Worm (Caenorhabditis elegans) whole organism, L3 larva: Measurements from ENCODE around the gene F35F10.5.

Experiments used
- aly-2 ChIP-seq: fragments of 150-350 bp; optimal IDR thresholded peaks from 2 replicates; lab custom pipeline; 2014; ENCODE audit warnings: missing biosample characterization, missing genetic modification characterization
- ceh-28 ChIP-seq: fragments of 150-350 bp; optimal IDR thresholded peaks from 2 replicates; lab custom pipeline; 2014; ENCODE audit warnings: missing biosample characterization, missing genetic modification reagents, missing genetic modification characterization
- egl-27 ChIP-seq: sonication (generic microtip); optimal IDR thresholded peaks from 4 replicates; lab custom pipeline; 2017; ENCODE audit warnings: missing biosample characterization, missing genetic modification reagents, missing genetic modification characterization
- elt-3 ChIP-seq, 3 experiments: fragments of 150-350 bp in 1 of 3; sonication (generic microtip) in 2 of 3; optimal IDR thresholded peaks; 2 replicates in 2 of 3; 4 replicates in 1 of 3; lab custom pipeline; 2014 to 2017; ENCODE audit warnings: missing biosample characterization in 3 of 3, missing genetic modification characterization in 3 of 3
- fkh-10 ChIP-seq: sonication (generic microtip); optimal IDR thresholded peaks from 2 replicates; lab custom pipeline; 2017; ENCODE audit warnings: missing biosample characterization, missing genetic modification reagents, missing genetic modification characterization
- fkh-2 ChIP-seq: fragments of 150-350 bp; optimal IDR thresholded peaks from 2 replicates; lab custom pipeline; 2014; ENCODE audit warnings: missing biosample characterization, missing genetic modification reagents, missing genetic modification characterization
- fos-1 ChIP-seq: fragments of 150-350 bp; optimal IDR thresholded peaks from 2 replicates; lab custom pipeline; 2014; ENCODE audit warnings: missing biosample characterization, missing genetic modification characterization
- skn-1 ChIP-seq: fragments of 150-350 bp; optimal IDR thresholded peaks from 2 replicates; lab custom pipeline; 2014; ENCODE audit warnings: missing biosample characterization, missing genetic modification characterization
- zag-1 ChIP-seq: fragments of 150-350 bp; optimal IDR thresholded peaks from 2 replicates; lab custom pipeline; 2014; ENCODE audit warnings: missing biosample characterization, missing genetic modification characterization
- ztf-11 ChIP-seq: fragments of 150-350 bp; optimal IDR thresholded peaks from 2 replicates; lab custom pipeline; 2014; ENCODE audit warnings: missing biosample characterization, missing genetic modification characterization

- no peak for TF ChIP-seq fkh-10 (GFP tag; lab: Kevin White, UChicago)
- TF ChIP-seq fos-1 (tag; lab: Kevin White, UChicago) = no peak
- no peak for TF ChIP-seq fkh-2
- no peak for TF ChIP-seq egl-27 (tag; lab: Kevin White, UChicago)
- TF ChIP-seq elt-3 (tag; optimal IDR thresholded peaks at IDR 0.05; lab: Kevin White, UChicago) = no peak
- TF ChIP-seq aly-2 (tag; lab: Kevin White, UChicago) = no peak
- TF ChIP-seq zag-1 = no peak
- no peak for TF ChIP-seq ceh-28 (tag; lab: Kevin White, UChicago)
- no peak for TF ChIP-seq skn-1
- no peak for TF ChIP-seq ztf-11 (tag; lab: Kevin White, UChicago)
Observed at ce11 chrV:3260075-3260474, 24.7 kb upstream of the F35F10.5 start, which contains the start of gene srbc-5.
